Worm (Caenorhabditis elegans) whole organism, young adult: ENCODE data around the gene snx-1.

Experiments used
- B0019.2 ChIP-seq: fragments of 200-800 bp; sonication (Bioruptor generic); conservative IDR thresholded peaks from 2 replicates; pipeline ENCODE4 v1.3.6; 2022; ENCODE audit warnings: missing genetic modification reagents, missing genetic modification characterization, missing compliant biosample characterization
- F57C9.4 ChIP-seq: sonication (generic microtip); optimal IDR thresholded peaks from 2 replicates; lab custom pipeline; 2017; ENCODE audit warnings: mild to moderate bottlenecking, missing genetic modification characterization, missing compliant biosample characterization
- Y53G8AR.9 ChIP-seq: fragments of 200-800 bp; sonication (Bioruptor generic); conservative IDR thresholded peaks from 2 replicates; pipeline ENCODE4 v1.3.6; 2022; ENCODE audit warnings: missing genetic modification reagents, missing genetic modification characterization, missing compliant biosample characterization
- Y56A3A.18 ChIP-seq: fragments of 200-800 bp; sonication (Bioruptor generic); IDR thresholded peaks from 2 replicates; pipeline ENCODE4 v1.3.6; 2022; ENCODE audit warnings: missing genetic modification reagents, missing genetic modification characterization, missing compliant biosample characterization
- ama-1 ChIP-seq, 3 experiments: fragments of 150-350 bp in 1 of 3; sonication (generic microtip) in 2 of 3; optimal IDR thresholded peaks; 2 replicates each; lab custom pipeline; 2014 to 2018; ENCODE audit warnings: missing biosample characterization in 2 of 3, missing genetic modification characterization in 2 of 3, missing genetic modification reagents in 2 of 3
- cebp-1 ChIP-seq, 2 experiments: fragments of 200-800 bp in 1 of 2; sonication (Bioruptor generic) in 1 of 2; sonication (generic microtip) in 1 of 2; IDR thresholded peaks in 1 of 2; optimal IDR thresholded peaks in 1 of 2; 2 replicates each; pipeline versions ENCODE4 v1.3.6 to Lab custom; 2017 to 2022; ENCODE audit warnings: missing compliant biosample characterization in 2 of 2, missing genetic modification characterization in 2 of 2, mild to moderate bottlenecking in 1 of 2, missing genetic modification reagents in 1 of 2, moderate library complexity in 1 of 2
- hmg-1.2 ChIP-seq: fragments of 200-800 bp; sonication (Bioruptor generic); IDR thresholded peaks from 2 replicates; pipeline ENCODE4 v1.3.6; 2022; ENCODE audit warnings: missing genetic modification reagents, missing genetic modification characterization, missing compliant biosample characterization
- hmg-20 ChIP-seq: fragments of 200-800 bp; sonication (Bioruptor generic); IDR thresholded peaks from 2 replicates; pipeline ENCODE4 v1.3.6; 2022; ENCODE audit warnings: missing genetic modification reagents, missing genetic modification characterization, missing compliant biosample characterization
- lin-35 ChIP-seq, 3 experiments: fragments of 150-350 bp in 2 of 3; sonication (generic microtip) in 1 of 3; optimal IDR thresholded peaks; 2 replicates each; lab custom pipeline; 2014 to 2018; ENCODE audit warnings: missing biosample characterization in 3 of 3, missing genetic modification characterization in 3 of 3, missing genetic modification reagents in 3 of 3
- lsy-27 ChIP-seq: sonication (generic microtip); optimal IDR thresholded peaks from 2 replicates; lab custom pipeline; 2017; ENCODE audit warnings: missing genetic modification characterization, mild to moderate bottlenecking, missing compliant biosample characterization, antibody characterized with exemption, missing genotype, borderline replicate concordance; ENCODE audit not compliant: insufficient read depth
- madf-3 ChIP-seq: fragments of 200-800 bp; sonication (Bioruptor generic); IDR thresholded peaks from 2 replicates; pipeline ENCODE4 v1.3.6; 2022; ENCODE audit warnings: missing genetic modification reagents, missing genetic modification characterization, missing compliant biosample characterization
- unc-62 ChIP-seq: fragments of 150-350 bp; optimal IDR thresholded peaks from 2 replicates; lab custom pipeline; 2014; ENCODE audit warnings: missing biosample characterization, missing genetic modification reagents, missing genetic modification characterization

- no peak for TF ChIP-seq hmg-1.2 (GFP tag; lab: Robert Waterston, UW)
- no peak for TF ChIP-seq unc-62 (GFP tag; lab: Kevin White, UChicago)
- no peak for TF ChIP-seq B0019.2 (GFP tag; lab: Robert Waterston, UW)
- TF ChIP-seq cebp-1 (GFP tag; IDR thresholded peaks at IDR 0.05; lab: Robert Waterston, UW): no peak
- TF ChIP-seq cebp-1 (tag; optimal IDR thresholded peaks at IDR 0.05; lab: Kevin White, UChicago): no peak
- no peak for TF ChIP-seq lsy-27 (tag; lab: Kevin White, UChicago)
- no peak for TF ChIP-seq Y53G8AR.9 (GFP tag; lab: Robert Waterston, UW)
- no peak for TF ChIP-seq Y56A3A.18
- no peak for TF ChIP-seq F57C9.4 (tag; lab: Kevin White, UChicago)
- TF ChIP-seq lin-35 (GFP tag; optimal IDR thresholded peaks at IDR 0.05; lab: Kevin White, UChicago): no peak
- no peak for TF ChIP-seq hmg-20 (GFP tag; lab: Robert Waterston, UW)
- TF ChIP-seq madf-3: no peak
- TF ChIP-seq ama-1 (optimal IDR thresholded peaks at IDR 0.05; lab: Kevin White, UChicago): no peak
- TF ChIP-seq ama-1 (GFP tag; optimal IDR thresholded peaks at IDR 0.05; lab: Kevin White, UChicago): no peak
These were observed 11.5 kb upstream of the snx-1 start for ce11 chrX:1117252-1117651.
